Worm (Caenorhabditis elegans): Measurements from ENCODE around the gene str-71.

str-71 gene

ce11 chrV:15454322-15454721 is 4.7 kb downstream of the str-71 start (continued):
- TF ChIP-seq lin-54 (GFP tag; optimal IDR thresholded peaks at IDR 0.05): peak; percentile 16
- TF ChIP-seq lin-40 (tag; optimal IDR thresholded peaks at IDR 0.05): no peak
- no peak for TF ChIP-seq pbrm-1 (GFP tag; IDR thresholded peaks at IDR 0.05)
- TF ChIP-seq lsl-1 (GFP tag; optimal IDR thresholded peaks at IDR 0.05): peak; percentile 34
- no peak for TF ChIP-seq F49E8.2 (tag; optimal IDR thresholded peaks at IDR 0.05; ENCODE audit: insufficient read depth)
- TF ChIP-seq pha-4 (tag; optimal IDR thresholded peaks at IDR 0.05): no peak
- peak; percentile 47 for TF ChIP-seq mes-4 (tag; optimal IDR thresholded peaks at IDR 0.05)
- no peak for TF ChIP-seq madf-8 (GFP tag; conservative IDR thresholded peaks at IDR 0.05)
- TF ChIP-seq Y53F4B.3 (GFP tag; IDR thresholded peaks at IDR 0.05): 0 out of 2 replicates have a peak, but pooled peaks have one; percentile 28
- TF ChIP-seq hsf-1 (GFP tag; IDR thresholded peaks at IDR 0.05): 0 out of 2 replicates have a peak, but pooled peaks have one; percentile 51
- TF ChIP-seq T26A5.8 (tag; optimal IDR thresholded peaks at IDR 0.05): no peak
- TF ChIP-seq ztf-25 (GFP tag; IDR thresholded peaks at IDR 0.05): 0 out of 2 replicates have a peak, but pooled peaks have one; percentile 49
- TF ChIP-seq mxl-1 (tag; optimal IDR thresholded peaks at IDR 0.05): peak; percentile 10
- TF ChIP-seq K11D2.4 (GFP tag; IDR thresholded peaks at IDR 0.05): no peak
- peak; percentile 2 for TF ChIP-seq somi-1 (GFP tag; optimal IDR thresholded peaks at IDR 0.05)
- peak; percentile 67; the same call in 1 of the 2 replicates for TF ChIP-seq egl-44 (GFP tag; IDR thresholded peaks at IDR 0.05)
- peak; percentile 44; the same call in 1 of the 2 replicates for TF ChIP-seq ztf-28 (GFP tag; IDR thresholded peaks at IDR 0.05)

ce11 chrV:15451421-15451820 is 7.6 kb downstream of the str-71 start, which contains the start of gene srw-33:
srw-33 (minus strand) TSS chrV:15451521.
- TF ChIP-seq ekl-4 (GFP tag; IDR thresholded peaks at IDR 0.05) (no peak), nhr-80 (tag; optimal IDR thresholded peaks at IDR 0.05) (no peak), him-1 (tag; optimal IDR thresholded peaks at IDR 0.05) (no peak), ztf-6 (GFP tag; IDR thresholded peaks at IDR 0.05) (no peak)

ce11 chrV:15448865-15449264 is 10.1 kb downstream of the str-71 start, which contains the start of gene T26H5.14:
T26H5.14 (plus strand) TSS chrV:15449165.
- TF ChIP-seq mel-28 (tag; optimal IDR thresholded peaks at IDR 0.05; ENCODE audit: borderline replicate concordance) (no peak), dox-1 (GFP tag; IDR thresholded peaks at IDR 0.05) (no peak), aptf-3 (GFP tag; IDR thresholded peaks at IDR 0.05) (no peak), hrde-1 (tag; optimal IDR thresholded peaks at IDR 0.05; ENCODE audit: borderline replicate concordance) (no peak), K11D2.4 (GFP tag; IDR thresholded peaks at IDR 0.05) (no peak), F49E8.2 (tag; optimal IDR thresholded peaks at IDR 0.05; ENCODE audit: insufficient read depth) (no peak), pbrm-1 (GFP tag; IDR thresholded peaks at IDR 0.05) (no peak), somi-1 (GFP tag; optimal IDR thresholded peaks at IDR 0.05) (no peak), ccch-3 (GFP tag; optimal IDR thresholded peaks at IDR 0.05) (no peak), egrh-3 (GFP tag; IDR thresholded peaks at IDR 0.05) (no peak), madf-10 (tag; optimal IDR thresholded peaks at IDR 0.05) (no peak)

ce11 chrV:15448408-15448807 is 10.6 kb downstream of the str-71 start, which contains the start of gene T26H5.4:
T26H5.4 (minus strand) TSS chrV:15448701.
- no peak for TF ChIP-seq B0261.1 (tag; optimal IDR thresholded peaks at IDR 0.05)
- no peak for TF ChIP-seq madf-3 (GFP tag; IDR thresholded peaks at IDR 0.05)
- no peak for TF ChIP-seq Y53G8AR.9 (GFP tag; conservative IDR thresholded peaks at IDR 0.05)
- TF ChIP-seq nhr-80 (tag; optimal IDR thresholded peaks at IDR 0.05): peak; percentile 3
- no peak for TF ChIP-seq Y95B8A.8 (GFP tag; IDR thresholded peaks at IDR 0.05)
- TF ChIP-seq aptf-3 (GFP tag; IDR thresholded peaks at IDR 0.05): no peak
- no peak for TF ChIP-seq K11D2.4 (GFP tag; IDR thresholded peaks at IDR 0.05)

ce11 chrV:15445437-15445836 is 13.6 kb downstream of the str-71 start, which contains the start of gene srh-239:
srh-239 (plus strand) TSS chrV:15445737.
- TF ChIP-seq F10E7.11 (tag; optimal IDR thresholded peaks at IDR 0.05) (no peak), ztf-25 (GFP tag; IDR thresholded peaks at IDR 0.05) (no peak), nhr-120 (GFP tag; IDR thresholded peaks at IDR 0.05) (no peak), ceh-91 (GFP tag; IDR thresholded peaks at IDR 0.05) (no peak)

Measured in whole organism, young adult.